Worm (Caenorhabditis elegans) whole organism, L4 larva: Measurements from ENCODE around the gene C34F6.9.

Experiments
- F10B5.3 ChIP-seq: sonication (generic microtip); optimal IDR thresholded peaks from 2 replicates; lab custom pipeline; 2016; ENCODE audit warnings: mild to moderate bottlenecking, missing genetic modification characterization, missing compliant biosample characterization
- F26F4.8 ChIP-seq: fragments of 200-800 bp; sonication (Bioruptor generic); conservative IDR thresholded peaks from 2 replicates; pipeline ENCODE4 v1.3.6; 2022; ENCODE audit warnings: missing genetic modification characterization, missing compliant biosample characterization
- F44E2.7 ChIP-seq: fragments of 200-800 bp; sonication (Bioruptor generic); IDR thresholded peaks from 2 replicates; pipeline ENCODE4 v2.1.2; 2022; ENCODE audit warnings: missing genetic modification characterization, missing compliant biosample characterization
- aha-1 ChIP-seq: fragments of 150-350 bp; peaks from one replicate; lab custom pipeline; 2014; ENCODE audit warnings: missing biosample characterization, missing genetic modification characterization
- attf-4 ChIP-seq: sonication (generic microtip); optimal IDR thresholded peaks from 3 replicates; lab custom pipeline; 2017; ENCODE audit warnings: missing biosample characterization, missing genetic modification characterization
- ceh-20 ChIP-seq: fragments of 200-800 bp; sonication (Bioruptor generic); IDR thresholded peaks from 2 replicates; pipeline ENCODE4 v1.3.6; 2022; ENCODE audit warnings: missing genetic modification reagents, missing genetic modification characterization, missing compliant biosample characterization
- ces-1 ChIP-seq: fragments of 150-350 bp; sonication (generic microtip); optimal IDR thresholded peaks from 4 replicates; lab custom pipeline; 2014; ENCODE audit warnings: missing biosample characterization, missing genetic modification reagents, missing genetic modification characterization
- daf-12 ChIP-seq: fragments of 150-350 bp; optimal IDR thresholded peaks from 2 replicates; lab custom pipeline; 2014; ENCODE audit warnings: missing biosample characterization, missing genetic modification reagents, missing genetic modification characterization
- daf-16 ChIP-seq, 3 experiments: sonication (generic microtip); optimal IDR thresholded peaks; 2 replicates each; lab custom pipeline; 2016 to 2017; ENCODE audit warnings: missing genetic modification characterization in 3 of 3, missing genetic modification reagents in 3 of 3, mild to moderate bottlenecking in 2 of 3, missing compliant biosample characterization in 2 of 3, missing biosample characterization in 1 of 3, moderate library complexity in 1 of 3
- daf-19 ChIP-seq: fragments of 200-800 bp; sonication (Bioruptor generic); conservative IDR thresholded peaks from 2 replicates; pipeline ENCODE4 v1.3.6; 2022; ENCODE audit warnings: missing genetic modification characterization, missing compliant biosample characterization
- dmd-9 ChIP-seq: fragments of 200-800 bp; sonication (Bioruptor generic); IDR thresholded peaks from 2 replicates; pipeline ENCODE4 v1.3.6; 2022; ENCODE audit warnings: missing genetic modification reagents, missing genetic modification characterization, missing compliant biosample characterization
- dve-1 ChIP-seq: sonication (generic microtip); optimal IDR thresholded peaks from 2 replicates; lab custom pipeline; 2017; ENCODE audit warnings: antibody characterized with exemption, mild to moderate bottlenecking, missing genetic modification characterization, missing compliant biosample characterization; ENCODE audit not compliant: insufficient read depth
- fkh-10 ChIP-seq: fragments of 150-350 bp; optimal IDR thresholded peaks from 2 replicates; lab custom pipeline; 2014; ENCODE audit warnings: missing biosample characterization, missing genetic modification reagents, missing genetic modification characterization
- fos-1 ChIP-seq: fragments of 150-350 bp; optimal IDR thresholded peaks from 2 replicates; lab custom pipeline; 2014; ENCODE audit warnings: missing biosample characterization, missing genetic modification characterization
- hif-1 ChIP-seq, 2 experiments: sonication (generic microtip); optimal IDR thresholded peaks; 2 replicates each; lab custom pipeline; 2016 to 2017; ENCODE audit warnings: missing compliant biosample characterization in 2 of 2, missing genetic modification characterization in 2 of 2, missing genetic modification reagents in 2 of 2, missing genotype in 2 of 2, mild to moderate bottlenecking in 1 of 2
- hlh-11 ChIP-seq: fragments of 200-800 bp; sonication (Bioruptor generic); optimal IDR thresholded peaks from 2 replicates; lab custom pipeline; 2018; ENCODE audit warnings: mild to moderate bottlenecking, missing genetic modification characterization, missing compliant biosample characterization
- hlh-30 ChIP-seq: sonication (generic microtip); optimal IDR thresholded peaks from 2 replicates; lab custom pipeline; 2017; ENCODE audit warnings: antibody characterized with exemption, mild to moderate bottlenecking, missing genetic modification characterization, missing compliant biosample characterization; ENCODE audit not compliant: insufficient read depth
- hmg-1.1 ChIP-seq: fragments of 200-800 bp; sonication (Bioruptor generic); IDR thresholded peaks from 2 replicates; pipeline ENCODE4 v1.3.6; 2022; ENCODE audit warnings: missing genetic modification reagents, missing genetic modification characterization, missing compliant biosample characterization
- lim-7 ChIP-seq: fragments of 200-800 bp; sonication (Bioruptor generic); IDR thresholded peaks from 2 replicates; pipeline ENCODE4 v1.3.6; 2022; ENCODE audit warnings: missing genetic modification characterization, missing compliant biosample characterization
- lin-1 ChIP-seq: fragments of 200-800 bp; sonication (Bioruptor generic); IDR thresholded peaks from 2 replicates; pipeline ENCODE4 v1.3.6; 2022; ENCODE audit warnings: missing genetic modification reagents, missing genetic modification characterization, missing compliant biosample characterization
- mdl-1 ChIP-seq, 2 experiments: fragments of 150-350 bp in 1 of 2; sonication (generic microtip) in 1 of 2; optimal IDR thresholded peaks; 2 replicates each; lab custom pipeline; 2014 to 2017; ENCODE audit warnings: missing biosample characterization in 2 of 2, missing genetic modification characterization in 2 of 2
- mdt-29 ChIP-seq: fragments of 200-800 bp; sonication (Bioruptor generic); IDR thresholded peaks from 2 replicates; pipeline ENCODE4 v1.3.6; 2022; ENCODE audit warnings: missing genetic modification reagents, missing genetic modification characterization, missing compliant biosample characterization
- mep-1 ChIP-seq: fragments of 150-350 bp; sonication (generic microtip); optimal IDR thresholded peaks from 3 replicates; lab custom pipeline; 2014; ENCODE audit warnings: missing biosample characterization, missing genetic modification characterization
- mes-2 ChIP-seq: sonication (generic microtip); optimal IDR thresholded peaks from 2 replicates; lab custom pipeline; 2016; ENCODE audit warnings: missing genotype, mild to moderate bottlenecking, missing genetic modification characterization, missing compliant biosample characterization; ENCODE audit not compliant: poor library complexity, severe bottlenecking
- mxl-3 ChIP-seq: fragments of 200-800 bp; sonication (Bioruptor generic); optimal IDR thresholded peaks from 2 replicates; lab custom pipeline; 2018; ENCODE audit warnings: mild to moderate bottlenecking, missing genetic modification characterization, missing compliant biosample characterization
- nhr-102 ChIP-seq: sonication (generic microtip); optimal IDR thresholded peaks from 2 replicates; lab custom pipeline; 2016; ENCODE audit warnings: mild to moderate bottlenecking, missing genetic modification characterization, moderate library complexity, missing compliant biosample characterization
- nhr-25 ChIP-seq: sonication (generic microtip); optimal IDR thresholded peaks from 2 replicates; lab custom pipeline; 2017; ENCODE audit warnings: missing genetic modification characterization, mild to moderate bottlenecking, missing compliant biosample characterization, antibody characterized with exemption, moderate library complexity, borderline replicate concordance; ENCODE audit not compliant: insufficient read depth
- nhr-41 ChIP-seq: fragments of 200-800 bp; sonication (Bioruptor generic); IDR thresholded peaks from 2 replicates; pipeline ENCODE4 v1.3.6; 2022; ENCODE audit warnings: missing genetic modification reagents, missing genetic modification characterization, missing compliant biosample characterization
- nhr-48 ChIP-seq: sonication (generic microtip); optimal IDR thresholded peaks from 2 replicates; lab custom pipeline; 2016; ENCODE audit warnings: mild to moderate bottlenecking, missing genetic modification characterization, missing compliant biosample characterization
- nhr-6 ChIP-seq: fragments of 150-350 bp; optimal IDR thresholded peaks from 2 replicates; lab custom pipeline; 2014; ENCODE audit warnings: missing biosample characterization, missing genetic modification characterization
- nhr-77 ChIP-seq: fragments of 150-350 bp; optimal IDR thresholded peaks from 2 replicates; lab custom pipeline; 2014; ENCODE audit warnings: missing biosample characterization, missing genetic modification characterization
- php-3 ChIP-seq: fragments of 200-800 bp; sonication (Bioruptor generic); IDR thresholded peaks from 2 replicates; pipeline ENCODE4 v1.3.6; 2022; ENCODE audit warnings: missing genetic modification reagents, missing genetic modification characterization, missing compliant biosample characterization
- rbr-2 ChIP-seq: sonication (generic microtip); optimal IDR thresholded peaks from 2 replicates; lab custom pipeline; 2016; ENCODE audit warnings: missing genotype, missing genetic modification characterization, missing compliant biosample characterization
- sdz-12 ChIP-seq: fragments of 200-800 bp; sonication (Bioruptor generic); optimal IDR thresholded peaks from 2 replicates; lab custom pipeline; 2018; ENCODE audit warnings: mild to moderate bottlenecking, missing genetic modification characterization, missing compliant biosample characterization
- snpc-4 ChIP-seq: fragments of 150-350 bp; optimal IDR thresholded peaks from 2 replicates; lab custom pipeline; 2014; ENCODE audit warnings: missing biosample characterization, missing genetic modification characterization
- spr-3 ChIP-seq: fragments of 200-800 bp; sonication (Bioruptor generic); optimal IDR thresholded peaks from 2 replicates; lab custom pipeline; 2018; ENCODE audit warnings: mild to moderate bottlenecking, missing genetic modification characterization, missing compliant biosample characterization
- tra-1 ChIP-seq: fragments of 200-800 bp; sonication (Bioruptor generic); IDR thresholded peaks from 2 replicates; pipeline ENCODE4 v1.3.6; 2022; ENCODE audit warnings: missing genetic modification reagents, missing genetic modification characterization, missing compliant biosample characterization
- unc-130 ChIP-seq: sonication (generic microtip); optimal IDR thresholded peaks from 2 replicates; lab custom pipeline; 2016; ENCODE audit warnings: missing genetic modification reagents, missing genetic modification characterization, missing compliant biosample characterization
- unc-62 ChIP-seq, 3 experiments: fragments of 150-350 bp in 1 of 3; sonication (generic microtip); optimal IDR thresholded peaks in 2 of 3; peaks in 1 of 3; 1 replicate in 1 of 3; 2 replicates in 2 of 3; lab custom pipeline; 2014 to 2017; ENCODE audit warnings: missing biosample characterization in 3 of 3, missing genetic modification characterization in 3 of 3, missing genetic modification reagents in 3 of 3, missing genotype in 1 of 3

Gene C34F6.9

DNA sequence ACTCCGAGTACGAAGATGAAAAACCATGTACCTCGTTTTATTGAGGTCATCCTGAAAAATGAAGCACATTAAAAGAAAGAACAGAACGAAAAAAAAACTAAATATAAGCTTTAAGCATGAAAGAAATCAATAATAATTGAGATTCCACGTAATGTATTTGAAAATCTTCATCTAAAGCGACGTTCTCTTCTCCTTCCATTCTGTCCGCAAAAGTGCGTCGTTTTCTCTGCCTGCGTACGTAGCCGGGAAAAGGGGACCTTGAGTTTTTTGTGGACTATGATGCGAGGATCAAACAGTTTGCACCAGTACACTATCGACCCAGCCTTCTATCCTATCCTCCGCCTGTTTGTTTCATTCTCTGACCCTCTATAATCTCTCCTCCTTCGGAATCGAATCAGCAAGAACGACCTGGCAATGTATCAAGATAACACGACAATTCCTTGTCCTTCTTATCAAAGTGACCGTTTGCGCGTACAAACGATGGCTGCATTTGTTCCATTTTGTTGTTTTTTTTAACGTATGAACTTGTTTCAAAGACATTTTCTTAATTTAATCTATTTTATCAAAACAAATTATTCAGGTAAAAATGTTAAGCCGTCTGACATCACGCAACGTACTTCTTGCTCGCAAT, 6.9 kb downstream of the C34F6.9 start, which contains the start of the genes C34F6.7 and idh-2 (continued):
- TF ChIP-seq mes-2 (peak; percentile 68), nhr-25 (tag; lab: Kevin White, UChicago) (peak; percentile 37), aha-1 (tag; lab: Kevin White, UChicago) (peak; percentile 63), unc-130 (no peak), fkh-10 (GFP tag; lab: Kevin White, UChicago) (no peak), nhr-41 (GFP tag; lab: Robert Waterston, UW) (no peak), dve-1 (peak; percentile 3), hmg-1.1 (GFP tag; lab: Robert Waterston, UW) (peak; percentile 60; the same call in 1 of the 2 replicates), ceh-20 (0 out of 2 replicates have a peak, but pooled peaks have one; percentile 32), snpc-4 (tag; lab: Kevin White, UChicago) (no peak), hlh-11 (peak; percentile 62)

ce11 chrX:11211360-11211759, 11.1 kb downstream of the C34F6.9 start:
- no peak for TF ChIP-seq php-3 (GFP tag; lab: Robert Waterston, UW)
- TF ChIP-seq mdt-29: no peak
- TF ChIP-seq sdz-12 (GFP tag; lab: Kevin White, UChicago): no peak
- no peak for TF ChIP-seq F26F4.8 (GFP tag; lab: Robert Waterston, UW)
- no peak for TF ChIP-seq unc-130
- TF ChIP-seq ces-1 (GFP tag; lab: Kevin White, UChicago): no peak
- TF ChIP-seq nhr-77 (tag; lab: Kevin White, UChicago): no peak
- no peak for TF ChIP-seq nhr-6 (tag; lab: Kevin White, UChicago)
- no peak for TF ChIP-seq nhr-48
- no peak for TF ChIP-seq lim-7 (GFP tag; lab: Robert Waterston, UW)
- TF ChIP-seq hif-1 (tag; optimal IDR thresholded peaks at IDR 0.05; lab: Kevin White, UChicago): no peak
- no peak for TF ChIP-seq attf-4 (tag; lab: Kevin White, UChicago)
- TF ChIP-seq unc-62 (GFP tag; optimal IDR thresholded peaks at IDR 0.05 in 1 of 2; lab: Kevin White, UChicago): no peak
- TF ChIP-seq unc-62 (tag; optimal IDR thresholded peaks at IDR 0.05; lab: Kevin White, UChicago): no peak
- TF ChIP-seq nhr-102 (tag; lab: Kevin White, UChicago): no peak
- TF ChIP-seq rbr-2 (tag; lab: Kevin White, UChicago): no peak
- no peak for TF ChIP-seq daf-19 (GFP tag; lab: Robert Waterston, UW)
- TF ChIP-seq lin-1 (GFP tag; lab: Robert Waterston, UW): no peak
- no peak for TF ChIP-seq mep-1 (tag; lab: Kevin White, UChicago)

DNA sequence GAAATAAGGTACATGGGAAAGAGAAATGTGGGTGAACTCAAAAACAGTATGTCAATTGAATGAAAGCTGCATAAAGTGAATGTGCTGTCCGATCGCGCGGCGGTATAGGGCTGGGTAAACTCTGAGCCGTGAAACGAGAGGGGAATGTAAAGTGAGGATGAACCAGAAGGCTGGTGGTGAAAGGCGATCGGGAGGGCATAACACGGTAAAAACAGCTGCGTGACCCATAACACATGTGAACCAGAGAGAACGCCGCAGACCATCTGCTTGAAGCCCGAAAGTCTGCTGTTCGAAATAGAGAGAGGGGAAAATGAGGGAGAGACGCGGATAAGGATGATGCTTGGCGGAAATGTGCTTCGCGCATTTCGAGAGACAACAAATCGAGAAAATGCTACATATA, 12.0 kb downstream of the C34F6.9 start:
- TF ChIP-seq mdt-29: no peak
- no peak for TF ChIP-seq tra-1 (GFP tag; lab: Robert Waterston, UW)
- no peak for TF ChIP-seq mdl-1 (tag; optimal IDR thresholded peaks at IDR 0.05; lab: Kevin White, UChicago)
- TF ChIP-seq, all 104 proteins: peak for 0

ce11 chrX:11208788-11209187, 13.7 kb downstream of the C34F6.9 start, which contains the start of gene C34F6.5:
Gene C34F6.5 (minus strand): TSS chrX:11208888.
- TF ChIP-seq F44E2.7 (GFP tag; lab: Robert Waterston, UW): no peak
- peak; percentile 1 for TF ChIP-seq aha-1 (tag; lab: Kevin White, UChicago)
- TF ChIP-seq F10B5.3 (tag; lab: Kevin White, UChicago): no peak
- TF ChIP-seq mxl-3: no peak
- TF ChIP-seq hlh-30 (tag; lab: Kevin White, UChicago): no peak
- no peak for TF ChIP-seq daf-12 (tag; lab: Kevin White, UChicago)
- TF ChIP-seq fos-1 (tag; lab: Kevin White, UChicago): no peak
- no peak for TF ChIP-seq dmd-9 (GFP tag; lab: Robert Waterston, UW)
- no peak for TF ChIP-seq daf-16 (GFP tag; optimal IDR thresholded peaks at IDR 0.05; lab: Kevin White, UChicago)
- TF ChIP-seq daf-16 (tag; optimal IDR thresholded peaks at IDR 0.05; lab: Kevin White, UChicago): peak; percentile 8
- TF ChIP-seq spr-3 (GFP tag; lab: Kevin White, UChicago): no peak
